Worm (Caenorhabditis elegans) whole organism, L4 larva: ENCODE data around the gene acy-4.

Source experiments
- F10B5.3 ChIP-seq: sonication (generic microtip); optimal IDR thresholded peaks from 2 replicates; lab custom pipeline; 2016; ENCODE audit warnings: mild to moderate bottlenecking, missing genetic modification characterization, missing compliant biosample characterization
- F44E2.7 ChIP-seq: fragments of 200-800 bp; sonication (Bioruptor generic); IDR thresholded peaks from 2 replicates; pipeline ENCODE4 v2.1.2; 2022; ENCODE audit warnings: missing genetic modification characterization, missing compliant biosample characterization
- R02D3.7 ChIP-seq: fragments of 150-350 bp; sonication (generic microtip); optimal IDR thresholded peaks from 3 replicates; lab custom pipeline; 2014; ENCODE audit warnings: missing biosample characterization, missing genetic modification characterization
- T20F7.1 ChIP-seq: fragments of 200-800 bp; sonication (Bioruptor generic); optimal IDR thresholded peaks from 2 replicates; lab custom pipeline; 2018; ENCODE audit warnings: mild to moderate bottlenecking, missing genetic modification characterization, missing compliant biosample characterization
- T26A8.4 ChIP-seq: fragments of 200-800 bp; sonication (Bioruptor generic); IDR thresholded peaks from 2 replicates; pipeline ENCODE4 v1.3.6; 2022; ENCODE audit warnings: missing genetic modification characterization, missing compliant biosample characterization
- Y105C5A.15 ChIP-seq: fragments of 200-800 bp; sonication (Bioruptor generic); IDR thresholded peaks from 2 replicates; pipeline ENCODE4 v1.3.6; 2022; ENCODE audit warnings: missing genetic modification characterization, missing compliant biosample characterization
- Y48G9A.11 ChIP-seq: fragments of 200-800 bp; sonication (Bioruptor generic); IDR thresholded peaks from 2 replicates; pipeline ENCODE4 v1.3.6; 2022; ENCODE audit warnings: missing genetic modification reagents, missing genetic modification characterization, missing compliant biosample characterization
- Y5F2A.4 ChIP-seq: fragments of 200-800 bp; sonication (Bioruptor generic); optimal IDR thresholded peaks from 2 replicates; lab custom pipeline; 2018; ENCODE audit warnings: mild to moderate bottlenecking, missing genetic modification characterization, missing compliant biosample characterization
- Y75B8A.6 ChIP-seq: fragments of 200-800 bp; sonication (Bioruptor generic); IDR thresholded peaks from 2 replicates; pipeline ENCODE4 v1.3.6; 2022; ENCODE audit warnings: missing genetic modification reagents, missing genetic modification characterization, missing compliant biosample characterization
- ZK546.5 ChIP-seq, 2 experiments: sonication (generic microtip); optimal IDR thresholded peaks; 2 replicates each; lab custom pipeline; 2017; ENCODE audit warnings: missing biosample characterization in 2 of 2, missing genetic modification characterization in 2 of 2
- attf-4 ChIP-seq: sonication (generic microtip); optimal IDR thresholded peaks from 3 replicates; lab custom pipeline; 2017; ENCODE audit warnings: missing biosample characterization, missing genetic modification characterization
- ceh-20 ChIP-seq: fragments of 200-800 bp; sonication (Bioruptor generic); IDR thresholded peaks from 2 replicates; pipeline ENCODE4 v1.3.6; 2022; ENCODE audit warnings: missing genetic modification reagents, missing genetic modification characterization, missing compliant biosample characterization
- ceh-28 ChIP-seq: fragments of 150-350 bp; optimal IDR thresholded peaks from 2 replicates; lab custom pipeline; 2014; ENCODE audit warnings: missing biosample characterization, missing genetic modification reagents, missing genetic modification characterization
- ceh-44 ChIP-seq: fragments of 200-800 bp; sonication (Bioruptor generic); IDR thresholded peaks from 2 replicates; pipeline ENCODE4 v1.3.6; 2022; ENCODE audit warnings: missing genetic modification reagents, missing genetic modification characterization, missing compliant biosample characterization
- ceh-62 ChIP-seq: sonication (generic microtip); optimal IDR thresholded peaks from 2 replicates; lab custom pipeline; 2017; ENCODE audit warnings: missing biosample characterization, missing genetic modification characterization
- ces-1 ChIP-seq: fragments of 150-350 bp; sonication (generic microtip); optimal IDR thresholded peaks from 4 replicates; lab custom pipeline; 2014; ENCODE audit warnings: missing biosample characterization, missing genetic modification reagents, missing genetic modification characterization
- cey-2 ChIP-seq: sonication (generic microtip); optimal IDR thresholded peaks from 3 replicates; lab custom pipeline; 2017; ENCODE audit warnings: missing genetic modification characterization, mild to moderate bottlenecking, missing compliant biosample characterization, antibody characterized with exemption, borderline replicate concordance; ENCODE audit not compliant: insufficient read depth
- daf-16 ChIP-seq, 3 experiments: sonication (generic microtip); optimal IDR thresholded peaks; 2 replicates each; lab custom pipeline; 2016 to 2017; ENCODE audit warnings: missing genetic modification characterization in 3 of 3, missing genetic modification reagents in 3 of 3, mild to moderate bottlenecking in 2 of 3, missing compliant biosample characterization in 2 of 3, missing biosample characterization in 1 of 3, moderate library complexity in 1 of 3
- daf-19 ChIP-seq: fragments of 200-800 bp; sonication (Bioruptor generic); conservative IDR thresholded peaks from 2 replicates; pipeline ENCODE4 v1.3.6; 2022; ENCODE audit warnings: missing genetic modification characterization, missing compliant biosample characterization
- daf-8 ChIP-seq: fragments of 200-800 bp; sonication (Bioruptor generic); IDR thresholded peaks from 2 replicates; pipeline ENCODE4 v1.3.6; 2022; ENCODE audit warnings: missing genetic modification characterization, missing compliant biosample characterization
- dmd-6 ChIP-seq: fragments of 200-800 bp; sonication (Bioruptor generic); IDR thresholded peaks from 2 replicates; pipeline ENCODE4 v1.3.6; 2022; ENCODE audit warnings: missing genetic modification reagents, missing genetic modification characterization, missing compliant biosample characterization
- dve-1 ChIP-seq: sonication (generic microtip); optimal IDR thresholded peaks from 2 replicates; lab custom pipeline; 2017; ENCODE audit warnings: antibody characterized with exemption, mild to moderate bottlenecking, missing genetic modification characterization, missing compliant biosample characterization; ENCODE audit not compliant: insufficient read depth
- egl-43 ChIP-seq: fragments of 200-800 bp; sonication (Bioruptor generic); IDR thresholded peaks from 2 replicates; pipeline ENCODE4 v1.3.6; 2022; ENCODE audit warnings: missing genetic modification reagents, missing genetic modification characterization, missing compliant biosample characterization
- fkh-10 ChIP-seq: fragments of 150-350 bp; optimal IDR thresholded peaks from 2 replicates; lab custom pipeline; 2014; ENCODE audit warnings: missing biosample characterization, missing genetic modification reagents, missing genetic modification characterization
- hmg-1.1 ChIP-seq: fragments of 200-800 bp; sonication (Bioruptor generic); IDR thresholded peaks from 2 replicates; pipeline ENCODE4 v1.3.6; 2022; ENCODE audit warnings: missing genetic modification reagents, missing genetic modification characterization, missing compliant biosample characterization
- jun-1 ChIP-seq: fragments of 150-350 bp; optimal IDR thresholded peaks from 2 replicates; lab custom pipeline; 2014; ENCODE audit warnings: missing biosample characterization, missing genetic modification reagents, missing genetic modification characterization
- lim-7 ChIP-seq: fragments of 200-800 bp; sonication (Bioruptor generic); IDR thresholded peaks from 2 replicates; pipeline ENCODE4 v1.3.6; 2022; ENCODE audit warnings: missing genetic modification characterization, missing compliant biosample characterization
- lin-29 ChIP-seq: fragments of 200-800 bp; sonication (Bioruptor generic); IDR thresholded peaks from 2 replicates; pipeline ENCODE4 v1.3.6; 2022; ENCODE audit warnings: missing genetic modification reagents, missing genetic modification characterization, missing compliant biosample characterization
- lin-38 ChIP-seq: fragments of 200-800 bp; sonication (Bioruptor generic); IDR thresholded peaks from 2 replicates; pipeline ENCODE4 v1.3.6; 2022; ENCODE audit warnings: missing genetic modification reagents, missing genetic modification characterization, missing compliant biosample characterization
- lin-39 ChIP-seq: fragments of 150-350 bp; optimal IDR thresholded peaks from 2 replicates; lab custom pipeline; 2014; ENCODE audit warnings: missing biosample characterization, missing genetic modification reagents, missing genetic modification characterization
- lir-3 ChIP-seq: sonication (generic microtip); optimal IDR thresholded peaks from 2 replicates; lab custom pipeline; 2016; ENCODE audit warnings: mild to moderate bottlenecking, missing genetic modification characterization, missing compliant biosample characterization
- madf-5 ChIP-seq, 2 experiments: fragments of 200-800 bp; sonication (Bioruptor generic); IDR thresholded peaks; 2 replicates each; pipeline ENCODE4 v1.3.6; 2022; ENCODE audit warnings: missing compliant biosample characterization in 2 of 2, missing genetic modification characterization in 2 of 2
- mdl-1 ChIP-seq, 2 experiments: fragments of 150-350 bp in 1 of 2; sonication (generic microtip) in 1 of 2; optimal IDR thresholded peaks; 2 replicates each; lab custom pipeline; 2014 to 2017; ENCODE audit warnings: missing biosample characterization in 2 of 2, missing genetic modification characterization in 2 of 2
- mep-1 ChIP-seq: fragments of 150-350 bp; sonication (generic microtip); optimal IDR thresholded peaks from 3 replicates; lab custom pipeline; 2014; ENCODE audit warnings: missing biosample characterization, missing genetic modification characterization
- mxl-2 ChIP-seq: fragments of 200-800 bp; sonication (Bioruptor generic); conservative IDR thresholded peaks from 2 replicates; pipeline ENCODE4 v1.3.6; 2022; ENCODE audit warnings: missing genetic modification reagents, missing genetic modification characterization, missing compliant biosample characterization
- nhr-10 ChIP-seq: fragments of 150-350 bp; optimal IDR thresholded peaks from 2 replicates; lab custom pipeline; 2014; ENCODE audit warnings: missing biosample characterization, missing genetic modification characterization
- nhr-11 ChIP-seq: fragments of 150-350 bp; optimal IDR thresholded peaks from 2 replicates; lab custom pipeline; 2014; ENCODE audit warnings: missing biosample characterization, missing genetic modification characterization
- nhr-237 ChIP-seq: sonication (generic microtip); optimal IDR thresholded peaks from 2 replicates; lab custom pipeline; 2017; ENCODE audit warnings: missing biosample characterization, missing genetic modification characterization
- nhr-41 ChIP-seq: fragments of 200-800 bp; sonication (Bioruptor generic); IDR thresholded peaks from 2 replicates; pipeline ENCODE4 v1.3.6; 2022; ENCODE audit warnings: missing genetic modification reagents, missing genetic modification characterization, missing compliant biosample characterization
- nhr-6 ChIP-seq: fragments of 150-350 bp; optimal IDR thresholded peaks from 2 replicates; lab custom pipeline; 2014; ENCODE audit warnings: missing biosample characterization, missing genetic modification characterization
- nhr-76 ChIP-seq: fragments of 150-350 bp; optimal IDR thresholded peaks from 2 replicates; lab custom pipeline; 2014; ENCODE audit warnings: missing biosample characterization, missing genetic modification characterization
- nhr-77 ChIP-seq: fragments of 150-350 bp; optimal IDR thresholded peaks from 2 replicates; lab custom pipeline; 2014; ENCODE audit warnings: missing biosample characterization, missing genetic modification characterization
- rbr-2 ChIP-seq: sonication (generic microtip); optimal IDR thresholded peaks from 2 replicates; lab custom pipeline; 2016; ENCODE audit warnings: missing genotype, missing genetic modification characterization, missing compliant biosample characterization
- spr-3 ChIP-seq: fragments of 200-800 bp; sonication (Bioruptor generic); optimal IDR thresholded peaks from 2 replicates; lab custom pipeline; 2018; ENCODE audit warnings: mild to moderate bottlenecking, missing genetic modification characterization, missing compliant biosample characterization
- tra-1 ChIP-seq: fragments of 200-800 bp; sonication (Bioruptor generic); IDR thresholded peaks from 2 replicates; pipeline ENCODE4 v1.3.6; 2022; ENCODE audit warnings: missing genetic modification reagents, missing genetic modification characterization, missing compliant biosample characterization
- unc-130 ChIP-seq: sonication (generic microtip); optimal IDR thresholded peaks from 2 replicates; lab custom pipeline; 2016; ENCODE audit warnings: missing genetic modification reagents, missing genetic modification characterization, missing compliant biosample characterization
- unc-39 ChIP-seq: sonication (generic microtip); optimal IDR thresholded peaks from 2 replicates; lab custom pipeline; 2017; ENCODE audit warnings: missing biosample characterization, missing genetic modification characterization
- unc-62 ChIP-seq, 3 experiments: fragments of 150-350 bp in 1 of 3; sonication (generic microtip); optimal IDR thresholded peaks in 2 of 3; peaks in 1 of 3; 1 replicate in 1 of 3; 2 replicates in 2 of 3; lab custom pipeline; 2014 to 2017; ENCODE audit warnings: missing biosample characterization in 3 of 3, missing genetic modification characterization in 3 of 3, missing genetic modification reagents in 3 of 3, missing genotype in 1 of 3
- zag-1 ChIP-seq: fragments of 150-350 bp; optimal IDR thresholded peaks from 2 replicates; lab custom pipeline; 2014; ENCODE audit warnings: missing biosample characterization, missing genetic modification characterization
- zfp-3 ChIP-seq: fragments of 200-800 bp; sonication (Bioruptor generic); conservative IDR thresholded peaks from 2 replicates; pipeline ENCODE4 v1.3.6; 2022; ENCODE audit warnings: missing genetic modification reagents, missing genetic modification characterization, missing compliant biosample characterization

The acy-4 gene

DNA sequence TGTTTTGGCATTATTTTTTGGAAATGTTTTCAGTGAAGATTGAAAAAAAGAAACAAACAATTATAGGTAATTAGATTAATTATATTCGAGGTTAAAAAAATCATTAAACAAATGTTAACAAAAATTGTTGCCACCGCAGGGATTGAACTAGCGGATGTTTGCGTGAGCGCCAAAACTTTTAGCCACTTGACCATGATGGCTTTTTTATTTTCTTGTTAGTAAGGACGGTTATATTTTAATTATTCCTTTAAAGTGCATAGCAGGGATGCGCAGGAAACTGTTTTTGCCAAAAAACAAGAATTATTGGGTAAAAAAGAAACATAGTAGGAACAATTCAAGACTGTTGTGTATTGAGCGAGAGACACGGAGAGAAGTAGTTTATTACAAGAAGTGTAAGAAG lies 36.6 kb upstream of the acy-4 start:
- no peak for TF ChIP-seq lin-39
- peak; percentile 62; the same call in 1 of the 2 replicates for TF ChIP-seq zfp-3 (GFP tag; lab: Robert Waterston, UW)
- no peak for TF ChIP-seq ceh-62
- peak; percentile 86; the same call in 1 of the 2 replicates for TF ChIP-seq Y75B8A.6
- TF ChIP-seq daf-16 (GFP tag; optimal IDR thresholded peaks at IDR 0.05; lab: Kevin White, UChicago) = peak in 1 of 2 experiments; percentile 72
- TF ChIP-seq daf-16 (tag; optimal IDR thresholded peaks at IDR 0.05; lab: Kevin White, UChicago) = no peak
- TF ChIP-seq daf-19 (GFP tag; lab: Robert Waterston, UW) = peak; percentile 92
- TF ChIP-seq R02D3.7 = no peak
- TF ChIP-seq ceh-44 (GFP tag; lab: Robert Waterston, UW) = no peak
- TF ChIP-seq nhr-41 (GFP tag; lab: Robert Waterston, UW) = peak; percentile 83; the same call in 1 of the 2 replicates
- TF ChIP-seq unc-130 = peak; percentile 43
- no peak for TF ChIP-seq nhr-11 (tag; lab: Kevin White, UChicago)
- TF ChIP-seq T26A8.4 (GFP tag; lab: Robert Waterston, UW) = peak; percentile 90
- TF ChIP-seq mxl-2 = 0 out of 2 replicates have a peak, but pooled peaks have one; percentile 25
- TF ChIP-seq lin-29 (GFP tag; lab: Robert Waterston, UW) = peak; percentile 76
- peak; percentile 99 for TF ChIP-seq Y105C5A.15
- no peak for TF ChIP-seq nhr-6 (tag; lab: Kevin White, UChicago)
- TF ChIP-seq ceh-20 (GFP tag; lab: Robert Waterston, UW) = peak; percentile 44; the same call in 1 of the 2 replicates
- peak; percentile 86 for TF ChIP-seq egl-43 (GFP tag; lab: Robert Waterston, UW)
- TF ChIP-seq F44E2.7 = peak; percentile 97
- TF ChIP-seq ceh-28 (tag; lab: Kevin White, UChicago) = no peak
- 0 out of 2 replicates have a peak, but pooled peaks have one; percentile 32 for TF ChIP-seq hmg-1.1 (GFP tag; lab: Robert Waterston, UW)
- TF ChIP-seq fkh-10 (GFP tag; lab: Kevin White, UChicago) = no peak
- no peak for TF ChIP-seq F10B5.3
- TF ChIP-seq tra-1 (GFP tag; lab: Robert Waterston, UW) = peak; percentile 83
- no peak for TF ChIP-seq zag-1 (tag; lab: Kevin White, UChicago)
- no peak for TF ChIP-seq mdl-1 (tag; optimal IDR thresholded peaks at IDR 0.05; lab: Kevin White, UChicago)
- no peak for TF ChIP-seq T20F7.1
- TF ChIP-seq spr-3 (GFP tag; lab: Kevin White, UChicago) = peak; percentile 60
- no peak for TF ChIP-seq ZK546.5 (tag; optimal IDR thresholded peaks at IDR 0.05; lab: Kevin White, UChicago)
- peak; percentile 29 for TF ChIP-seq dmd-6 (GFP tag; lab: Robert Waterston, UW)
- no peak for TF ChIP-seq unc-39 (tag; lab: Kevin White, UChicago)
- no peak for TF ChIP-seq daf-8 (GFP tag; lab: Robert Waterston, UW)
- TF ChIP-seq lin-38 = peak; percentile 85
- peak; percentile 87 for TF ChIP-seq Y48G9A.11 (GFP tag; lab: Robert Waterston, UW)
- TF ChIP-seq Y5F2A.4 = peak; percentile 88
- no peak for TF ChIP-seq attf-4
- no peak for TF ChIP-seq nhr-10 (tag; lab: Kevin White, UChicago)
- TF ChIP-seq nhr-237 (tag; lab: Kevin White, UChicago) = no peak
- TF ChIP-seq lim-7 (GFP tag; lab: Robert Waterston, UW) = peak; percentile 98
- no peak for TF ChIP-seq mep-1 (tag; lab: Kevin White, UChicago)
- peak; percentile 19 for TF ChIP-seq rbr-2 (tag; lab: Kevin White, UChicago)
- no peak for TF ChIP-seq dve-1
- TF ChIP-seq madf-5 (GFP tag; IDR thresholded peaks at IDR 0.05; lab: Robert Waterston, UW) = peak; percentile 68 to 100; a peak in 3 of 4 replicates
- TF ChIP-seq nhr-77 (tag; lab: Kevin White, UChicago) = no peak
- TF ChIP-seq ces-1 = no peak
- TF ChIP-seq cey-2 (tag; lab: Kevin White, UChicago) = no peak
- no peak for TF ChIP-seq unc-62 (GFP tag; optimal IDR thresholded peaks at IDR 0.05 in 1 of 2; lab: Kevin White, UChicago)
- no peak for TF ChIP-seq unc-62 (tag; optimal IDR thresholded peaks at IDR 0.05; lab: Kevin White, UChicago)
- no peak for TF ChIP-seq nhr-76 (tag; lab: Kevin White, UChicago)
- TF ChIP-seq jun-1 (tag; lab: Kevin White, UChicago) = no peak
- TF ChIP-seq lir-3 (tag; lab: Kevin White, UChicago) = peak; percentile 55
